Worm (Caenorhabditis elegans): Measurements from ENCODE around the gene srp-7.

- TF ChIP-seq flt-1 (GFP tag; IDR thresholded peaks at IDR 0.05) (no peak), tab-1 (GFP tag; IDR thresholded peaks at IDR 0.05) (no peak), T22C8.4 (GFP tag; IDR thresholded peaks at IDR 0.05) (no peak)
Measured at ce11 chrV:8159629-8160028, 19.3 kb upstream of the srp-7 start, which contains the start of gene F20D6.6.
